Fruit fly (Drosophila melanogaster) whole organism, wandering third instar larva: ENCODE measurements around the gene Gdap1.
A peak's percentile ranks its signal among the peaks of the same experiment; 100 is the strongest.

ENCODE experiments used
- Abd-B ChIP-seq: fragments of >200 bp; optimal IDR thresholded peaks from 2 replicates; lab custom pipeline; 2017; ENCODE audit warnings: missing biosample characterization, missing genetic modification characterization
- CG32264 ChIP-seq: fragments of 200-800 bp; sonication (Bioruptor generic); optimal IDR thresholded peaks from 2 replicates; lab custom pipeline; 2016; ENCODE audit warnings: missing biosample characterization, missing genetic modification characterization
- CG9705 ChIP-seq: fragments of 200-800 bp; sonication (Bioruptor generic); optimal IDR thresholded peaks from 2 replicates; lab custom pipeline; 2018; ENCODE audit warnings: missing biosample characterization, mild to moderate bottlenecking, missing genetic modification characterization
- CrebA ChIP-seq: fragments of 200-800 bp; sonication (Bioruptor generic); optimal IDR thresholded peaks from 2 replicates; lab custom pipeline; 2016; ENCODE audit warnings: missing biosample characterization, mild to moderate bottlenecking, missing genetic modification characterization, borderline replicate concordance
- Dfd ChIP-seq: fragments of >200 bp; optimal IDR thresholded peaks from 2 replicates; lab custom pipeline; 2017; ENCODE audit warnings: missing biosample characterization, missing genetic modification characterization
- Dif ChIP-seq: fragments of 200-275, 200-300 bp; sonication (Bioruptor generic); optimal IDR thresholded peaks from 2 replicates; lab custom pipeline; 2018; ENCODE audit warnings: missing biosample characterization, missing genetic modification characterization; ENCODE audit not compliant: partially characterized antibody
- GATAd ChIP-seq: sonication (Bioruptor generic); optimal IDR thresholded peaks from 2 replicates; lab custom pipeline; 2016; ENCODE audit warnings: missing biosample characterization, missing genetic modification characterization
- HLH106 ChIP-seq: fragments of 200-800 bp; optimal IDR thresholded peaks from 3 replicates; lab custom pipeline; 2019; ENCODE audit warnings: missing biosample characterization, mild to moderate bottlenecking, missing genetic modification characterization, moderate library complexity
- Hnf4 ChIP-seq: fragments of 200-800 bp; sonication (Bioruptor generic); optimal IDR thresholded peaks from 2 replicates; lab custom pipeline; 2016; ENCODE audit warnings: missing biosample characterization, mild to moderate bottlenecking, missing genetic modification characterization
- Hr78 ChIP-seq: fragments of >200 bp; optimal IDR thresholded peaks from 2 replicates; lab custom pipeline; 2017; ENCODE audit warnings: missing biosample characterization, missing genetic modification characterization
- Hr83 ChIP-seq: fragments of 200-300 bp; sonication (Bioruptor generic); optimal IDR thresholded peaks from 2 replicates; lab custom pipeline; 2016; ENCODE audit warnings: missing biosample characterization, mild to moderate bottlenecking, missing genetic modification characterization, moderate library complexity; ENCODE audit not compliant: poor library complexity, severe bottlenecking
- Jra ChIP-seq: sonication (Bioruptor generic); optimal IDR thresholded peaks from 2 replicates; lab custom pipeline; 2016; ENCODE audit warnings: missing biosample characterization, missing genetic modification characterization
- Mio ChIP-seq: sonication (Bioruptor generic); optimal IDR thresholded peaks from 2 replicates; lab custom pipeline; 2016; ENCODE audit warnings: missing biosample characterization, missing genetic modification characterization
- Myc ChIP-seq: fragments of >200 bp; optimal IDR thresholded peaks from 2 replicates; lab custom pipeline; 2017
- N ChIP-seq: fragments of >200 bp; optimal IDR thresholded peaks from 2 replicates; lab custom pipeline; 2018; ENCODE audit warnings: missing biosample characterization, missing external identifiers, missing genetic modification characterization
- OdsH ChIP-seq: fragments of 200-800 bp; sonication (Bioruptor generic); optimal IDR thresholded peaks from 2 replicates; lab custom pipeline; 2016; ENCODE audit warnings: missing biosample characterization, mild to moderate bottlenecking, missing genetic modification characterization
- Rel ChIP-seq, 2 experiments: fragments of 200-800 bp; sonication (Bioruptor generic) in 1 of 2; optimal IDR thresholded peaks; 2 replicates in 1 of 2; 3 replicates in 1 of 2; lab custom pipeline; 2016 to 2019; ENCODE audit warnings: mild to moderate bottlenecking in 2 of 2, missing biosample characterization in 2 of 2, missing genetic modification characterization in 2 of 2, moderate library complexity in 1 of 2
- Sp1 ChIP-seq: fragments of 200-800 bp; sonication (Bioruptor generic); optimal IDR thresholded peaks from 3 replicates; lab custom pipeline; 2019; ENCODE audit warnings: missing biosample characterization, mild to moderate bottlenecking, missing genetic modification characterization, moderate library complexity
- Vsx2 ChIP-seq: fragments of 200-300, 225-300 bp; sonication (Bioruptor generic); optimal IDR thresholded peaks from 2 replicates; lab custom pipeline; 2018; ENCODE audit warnings: missing biosample characterization, missing genetic modification characterization; ENCODE audit not compliant: partially characterized antibody
- br ChIP-seq: fragments of 200-800 bp; sonication (Bioruptor generic); optimal IDR thresholded peaks from 2 replicates; lab custom pipeline; 2016; ENCODE audit warnings: missing biosample characterization, missing genetic modification characterization
- brk ChIP-seq: fragments of 200-800 bp; sonication (Bioruptor generic); optimal IDR thresholded peaks from 2 replicates; lab custom pipeline; 2016; ENCODE audit warnings: missing biosample characterization, mild to moderate bottlenecking, missing genetic modification characterization
- dl ChIP-seq, 2 experiments: fragments of 175-275, 200-275 bp in 1 of 2; fragments of 200-275 bp in 1 of 2; sonication (Bioruptor generic); optimal IDR thresholded peaks; lab custom pipeline; 2018; ENCODE audit warnings: mild to moderate bottlenecking in 2 of 2, missing biosample characterization in 2 of 2, missing genetic modification characterization in 2 of 2, moderate library complexity in 2 of 2; ENCODE audit not compliant: partially characterized antibody in 2 of 2, insufficient read depth in 1 of 2
- dmrt93B ChIP-seq: fragments of 200-800 bp; sonication (Bioruptor generic); optimal IDR thresholded peaks from 2 replicates; lab custom pipeline; 2018; ENCODE audit warnings: missing biosample characterization, mild to moderate bottlenecking, missing genetic modification characterization
- dsf ChIP-seq: sonication (Bioruptor generic); optimal IDR thresholded peaks from 2 replicates; lab custom pipeline; 2016; ENCODE audit warnings: missing biosample characterization, missing genetic modification characterization, borderline replicate concordance
- ey ChIP-seq: fragments of 200-800 bp; sonication (Bioruptor generic); optimal IDR thresholded peaks from 2 replicates; lab custom pipeline; 2016; ENCODE audit warnings: missing biosample characterization, missing genetic modification characterization
- foxo ChIP-seq, 2 experiments: fragments of 200-800 bp; sonication (Bioruptor generic); optimal IDR thresholded peaks; 2 replicates in 1 of 2; 3 replicates in 1 of 2; lab custom pipeline; 2016 to 2017; ENCODE audit warnings: missing biosample characterization in 2 of 2, missing genetic modification characterization in 2 of 2
- fru ChIP-seq: fragments of 200-800 bp; sonication (Bioruptor generic); optimal IDR thresholded peaks from 3 replicates; lab custom pipeline; 2016; ENCODE audit warnings: missing biosample characterization, mild to moderate bottlenecking, missing genetic modification characterization
- h ChIP-seq: fragments of 200-800 bp; sonication (Bioruptor generic); optimal IDR thresholded peaks from 3 replicates; lab custom pipeline; 2016; ENCODE audit warnings: missing biosample characterization, mild to moderate bottlenecking, missing genetic modification characterization
- jim ChIP-seq: fragments of 175-275, 200-325 bp; sonication (Bioruptor generic); optimal IDR thresholded peaks from 2 replicates; lab custom pipeline; 2016; ENCODE audit warnings: missing biosample characterization, mild to moderate bottlenecking, missing genetic modification characterization
- lola ChIP-seq: fragments of >200 bp; optimal IDR thresholded peaks from 2 replicates; lab custom pipeline; 2017; ENCODE audit warnings: missing biosample characterization, missing genetic modification characterization
- pan ChIP-seq: fragments of >200 bp; optimal IDR thresholded peaks from 2 replicates; lab custom pipeline; 2017
- psq ChIP-seq: fragments of 200-800 bp; sonication (Bioruptor generic); optimal IDR thresholded peaks from 3 replicates; lab custom pipeline; 2017; ENCODE audit warnings: missing biosample characterization, mild to moderate bottlenecking, missing genetic modification characterization, moderate library complexity
- rgr ChIP-seq: fragments of 200-800 bp; sonication (Bioruptor generic); optimal IDR thresholded peaks from 3 replicates; lab custom pipeline; 2016; ENCODE audit warnings: missing biosample characterization, mild to moderate bottlenecking, missing genetic modification characterization
- sage ChIP-seq: fragments of 200-800 bp; sonication (Bioruptor generic); optimal IDR thresholded peaks from 2 replicates; lab custom pipeline; 2016; ENCODE audit warnings: missing biosample characterization, mild to moderate bottlenecking, missing genetic modification characterization
- sv ChIP-seq: fragments of 200-800 bp; sonication (Bioruptor generic); optimal IDR thresholded peaks from 3 replicates; lab custom pipeline; 2016; ENCODE audit warnings: missing biosample characterization, missing genetic modification characterization
- tai ChIP-seq: sonication (Bioruptor generic); optimal IDR thresholded peaks from 2 replicates; lab custom pipeline; 2016; ENCODE audit warnings: missing biosample characterization, missing genetic modification characterization
- usp ChIP-seq: fragments of >200 bp; optimal IDR thresholded peaks from 2 replicates; lab custom pipeline; 2017; ENCODE audit warnings: missing biosample characterization, missing genetic modification characterization
- woc ChIP-seq: sonication (Bioruptor generic); optimal IDR thresholded peaks from 2 replicates; lab custom pipeline; 2016; ENCODE audit warnings: missing biosample characterization, mild to moderate bottlenecking, missing genetic modification characterization

Gdap1 gene

DNA sequence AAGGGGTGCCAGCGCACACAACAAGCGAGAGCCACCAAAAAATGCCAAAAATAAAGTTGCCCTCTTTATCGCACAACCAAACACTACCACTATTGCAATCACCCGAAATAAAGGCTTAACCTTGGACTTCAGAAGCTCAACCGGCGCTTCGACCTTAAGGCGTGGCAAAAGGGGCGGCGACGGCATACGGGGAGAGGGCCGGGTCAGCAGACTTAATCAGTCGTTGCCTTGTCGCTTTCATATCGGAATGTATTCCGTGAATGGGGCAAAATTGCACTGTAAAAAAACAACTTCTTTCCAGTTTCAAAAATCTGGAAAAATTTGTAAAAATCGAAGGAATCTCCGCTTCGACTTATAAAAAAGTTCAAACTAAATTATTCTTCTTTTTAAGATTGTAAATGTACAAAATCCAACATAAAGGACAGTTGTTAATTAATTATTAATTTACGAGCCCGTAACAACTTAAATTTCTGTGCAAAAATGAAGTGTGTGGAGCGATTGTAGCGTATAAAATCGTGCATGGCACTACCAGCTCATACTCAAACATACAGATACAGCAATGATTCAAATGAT lies 41.3 kb downstream of the Gdap1 start:
- TF ChIP-seq CG9705 (GFP tag; lab: Kevin White, UChicago) (no peak), tai (GFP tag; lab: Kevin White, UChicago) (no peak), N (GFP tag; lab: Kevin White, UChicago) (no peak), Myc (lab: Kevin White, UChicago) (no peak), dmrt93B (GFP tag; lab: Kevin White, UChicago) (peak; percentile 27), woc (GFP tag; lab: Kevin White, UChicago) (no peak), Hnf4 (GFP tag; lab: Kevin White, UChicago) (peak; percentile 27), jim (GFP tag; lab: Kevin White, UChicago) (no peak), Hr78 (GFP tag; lab: Kevin White, UChicago) (no peak), dl (GFP tag; optimal IDR thresholded peaks at IDR 0.05; lab: Kevin White, UChicago; ENCODE audit: insufficient read depth in 1 of 2, partially characterized antibody in 2 of 2) (no peak), Abd-B (GFP tag; lab: Kevin White, UChicago) (no peak), psq (GFP tag; lab: Kevin White, UChicago) (no peak), h (GFP tag; lab: Kevin White, UChicago) (peak; percentile 67), sv (GFP tag; lab: Kevin White, UChicago) (no peak), Hr83 (no peak), Mio (GFP tag; lab: Kevin White, UChicago) (no peak), Dif (GFP tag; lab: Kevin White, UChicago) (peak; percentile 17), OdsH (GFP tag; lab: Kevin White, UChicago) (peak; percentile 43), ey (GFP tag; lab: Kevin White, UChicago) (peak; percentile 49), CG32264 (GFP tag; lab: Kevin White, UChicago) (peak; percentile 34), br (peak; percentile 53), Rel (GFP tag; optimal IDR thresholded peaks at IDR 0.05; lab: Kevin White, UChicago) (no peak), Rel (tag; optimal IDR thresholded peaks at IDR 0.05; lab: Kevin White, UChicago) (peak; percentile 3), GATAd (GFP tag; lab: Kevin White, UChicago) (peak; percentile 7), usp (GFP tag; lab: Kevin White, UChicago) (no peak), sage (GFP tag; lab: Kevin White, UChicago) (peak; percentile 9), HLH106 (tag; lab: Kevin White, UChicago) (peak; percentile 33), foxo (GFP tag; optimal IDR thresholded peaks at IDR 0.05; lab: Kevin White, UChicago) (peak in 1 of 2 experiments; percentile 23), CrebA (GFP tag; lab: Kevin White, UChicago) (no peak), Jra (GFP tag; lab: Kevin White, UChicago) (no peak), fru (GFP tag; lab: Kevin White, UChicago) (peak; percentile 37), Sp1 (GFP tag; lab: Kevin White, UChicago) (peak; percentile 47), dsf (no peak), brk (GFP tag; lab: Kevin White, UChicago) (no peak), Dfd (no peak), pan (lab: Kevin White, UChicago) (no peak), Vsx2 (GFP tag; lab: Kevin White, UChicago) (no peak), lola (no peak), rgr (GFP tag; lab: Kevin White, UChicago) (peak; percentile 70)

DNA sequence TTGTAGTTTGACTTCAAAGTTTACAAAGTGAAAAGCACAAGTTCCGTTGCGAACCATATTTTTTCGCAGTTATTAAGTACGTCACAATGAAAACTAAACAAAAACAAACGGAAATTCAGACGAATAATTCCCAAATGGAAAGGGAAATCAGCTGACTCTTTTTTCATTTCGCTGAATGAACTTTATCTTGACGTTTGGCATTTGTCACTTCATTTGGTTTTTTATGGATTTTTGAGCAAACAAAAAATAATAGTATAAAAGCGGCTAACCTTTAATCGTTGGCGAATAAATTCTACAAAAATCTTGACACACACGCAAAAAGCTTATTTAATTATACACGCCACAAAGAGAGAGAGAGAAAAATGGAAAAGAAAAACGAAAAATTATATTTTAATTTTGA lies 41.9 kb downstream of the Gdap1 start:
- no peak for TF ChIP-seq Rel (GFP tag; optimal IDR thresholded peaks at IDR 0.05; lab: Kevin White, UChicago)
- no peak for TF ChIP-seq Rel (tag; optimal IDR thresholded peaks at IDR 0.05; lab: Kevin White, UChicago)
- no peak for TF ChIP-seq lola
- no peak for TF ChIP-seq Jra (GFP tag; lab: Kevin White, UChicago)
- no peak for TF ChIP-seq Hnf4 (GFP tag; lab: Kevin White, UChicago)
- no peak for TF ChIP-seq Vsx2 (GFP tag; lab: Kevin White, UChicago)
- TF ChIP-seq pan (lab: Kevin White, UChicago): no peak
- no peak for TF ChIP-seq tai (GFP tag; lab: Kevin White, UChicago)
- TF ChIP-seq, all 38 proteins: peak for 0
